Fruit fly (Drosophila melanogaster) whole organism, embryonic: ENCODE results near the gene fzy.

Experiments used
- Adf1 ChIP-seq: fragments of 200-800 bp; sonication (Bioruptor generic); IDR thresholded peaks from 2 replicates; pipeline ENCODE4 v1.3.6; 2022; ENCODE audit warnings: missing biosample characterization, missing genetic modification characterization
- Atf-2 ChIP-seq: fragments of 200-800 bp; sonication (Bioruptor generic); optimal IDR thresholded peaks from 2 replicates; lab custom pipeline; 2016; ENCODE audit warnings: missing biosample characterization, missing genetic modification characterization
- Bdp1 ChIP-seq: fragments of 200-800 bp; sonication (Bioruptor generic); optimal IDR thresholded peaks from 3 replicates; lab custom pipeline; 2016; ENCODE audit warnings: missing biosample characterization, missing genetic modification characterization
- Blimp-1 ChIP-seq: fragments of 200-800 bp; sonication (Bioruptor generic); optimal IDR thresholded peaks from 3 replicates; lab custom pipeline; 2018; ENCODE audit warnings: missing biosample characterization, missing genetic modification characterization, mild to moderate bottlenecking, moderate library complexity, missing genetic modification reagents
- CG10431 ChIP-seq: fragments of 200-800 bp; sonication (Bioruptor generic); optimal IDR thresholded peaks from 3 replicates; lab custom pipeline; 2018; ENCODE audit warnings: missing biosample characterization, mild to moderate bottlenecking, missing genetic modification characterization
- CG11093 ChIP-seq: fragments of 200-800 bp; sonication (Bioruptor generic); IDR thresholded peaks from 3 replicates; pipeline ENCODE4 v1.3.6; 2022; ENCODE audit warnings: missing biosample characterization, missing genetic modification characterization
- CG11247 ChIP-seq: fragments of 200-800 bp; sonication (Bioruptor generic); IDR thresholded peaks from 2 replicates; pipeline ENCODE4 v1.3.6; 2022; ENCODE audit warnings: missing biosample characterization, missing genetic modification characterization
- CG12236 ChIP-seq: fragments of 200-800 bp; sonication (Bioruptor generic); optimal IDR thresholded peaks from 2 replicates; lab custom pipeline; 2016; ENCODE audit warnings: missing biosample characterization, missing genetic modification characterization
- CG13775 ChIP-seq: fragments of 200-800 bp; sonication (Bioruptor generic); optimal IDR thresholded peaks from 3 replicates; lab custom pipeline; 2017; ENCODE audit warnings: missing biosample characterization, mild to moderate bottlenecking, missing genetic modification characterization
- CG14050 ChIP-seq: fragments of 200-800 bp; sonication (Bioruptor generic); IDR thresholded peaks from 3 replicates; pipeline ENCODE4 v1.3.6; 2022; ENCODE audit warnings: missing biosample characterization, missing genetic modification characterization
- CG15514 ChIP-seq: fragments of 200-800 bp; sonication (Bioruptor generic); optimal IDR thresholded peaks from 3 replicates; lab custom pipeline; 2017; ENCODE audit warnings: missing biosample characterization, missing genetic modification characterization, mild to moderate bottlenecking, moderate library complexity, missing genetic modification reagents
- CG15601 ChIP-seq: fragments of 200-800 bp; sonication (Bioruptor generic); optimal IDR thresholded peaks from 3 replicates; lab custom pipeline; 2019; ENCODE audit warnings: missing biosample characterization, mild to moderate bottlenecking, missing genetic modification characterization, moderate library complexity
- CG17912 ChIP-seq: fragments of 200-800 bp; sonication (Bioruptor generic); optimal IDR thresholded peaks from 2 replicates; lab custom pipeline; 2018; ENCODE audit warnings: missing biosample characterization, mild to moderate bottlenecking, missing genetic modification characterization
- CG18262 ChIP-seq: fragments of 200-800 bp; optimal IDR thresholded peaks from 3 replicates; lab custom pipeline; 2019; ENCODE audit warnings: missing biosample characterization, mild to moderate bottlenecking, missing genetic modification characterization, moderate library complexity
- CG18599 ChIP-seq: fragments of 200-800 bp; sonication (Bioruptor generic); optimal IDR thresholded peaks from 3 replicates; lab custom pipeline; 2017; ENCODE audit warnings: missing biosample characterization, missing genetic modification characterization, mild to moderate bottlenecking, moderate library complexity, missing genetic modification reagents
- CG18764 ChIP-seq: fragments of 200-800 bp; sonication (Bioruptor generic); optimal IDR thresholded peaks from 3 replicates; lab custom pipeline; 2016; ENCODE audit warnings: missing biosample characterization, missing genetic modification characterization
- CG2120 ChIP-seq: fragments of 200-800 bp; sonication (Bioruptor generic); optimal IDR thresholded peaks from 3 replicates; lab custom pipeline; 2016; ENCODE audit warnings: missing biosample characterization, missing genetic modification characterization
- CG30403 ChIP-seq: fragments of 200-800 bp; sonication (Bioruptor generic); optimal IDR thresholded peaks from 3 replicates; lab custom pipeline; 2016; ENCODE audit warnings: missing biosample characterization, missing genetic modification characterization
- CG4820 ChIP-seq: fragments of 200-800 bp; sonication (Bioruptor generic); optimal IDR thresholded peaks from 3 replicates; lab custom pipeline; 2016; ENCODE audit warnings: missing biosample characterization, missing genetic modification characterization
- CG8765 ChIP-seq: fragments of 200-800 bp; sonication (Bioruptor generic); IDR thresholded peaks from 2 replicates; pipeline ENCODE4 v1.3.6; 2022; ENCODE audit warnings: missing biosample characterization, missing genetic modification characterization
- Chrac-16 ChIP-seq: fragments of 200-800 bp; sonication (Bioruptor generic); optimal IDR thresholded peaks from 3 replicates; lab custom pipeline; 2016; ENCODE audit warnings: missing biosample characterization, missing genetic modification characterization
- Dek ChIP-seq: fragments of 200-800 bp; sonication (Bioruptor generic); optimal IDR thresholded peaks from 3 replicates; lab custom pipeline; 2019; ENCODE audit warnings: missing biosample characterization, mild to moderate bottlenecking, missing genetic modification characterization, moderate library complexity
- Doc3 ChIP-seq: fragments of 200-800 bp; sonication (Bioruptor generic); IDR thresholded peaks from 3 replicates; pipeline ENCODE4 v1.3.6; 2022; ENCODE audit warnings: missing biosample characterization, missing genetic modification characterization; ENCODE audit not compliant: partially characterized antibody
- GATAe ChIP-seq: fragments of 200-800 bp; sonication (Bioruptor generic); conservative IDR thresholded peaks from 2 replicates; pipeline ENCODE4 v1.3.6; 2022; ENCODE audit warnings: missing biosample characterization, missing genetic modification characterization
- Hr39 ChIP-seq: fragments of >200 bp; optimal IDR thresholded peaks from 2 replicates; lab custom pipeline; 2017
- Kr ChIP-seq: fragments of 200-800 bp; sonication (Bioruptor generic); optimal IDR thresholded peaks from 2 replicates; lab custom pipeline; 2017; ENCODE audit warnings: missing biosample characterization, mild to moderate bottlenecking, missing genetic modification characterization
- Med ChIP-seq: fragments of 200-800 bp; sonication (Bioruptor generic); peaks from one replicate; lab custom pipeline; 2016; ENCODE audit warnings: missing biosample characterization, missing genetic modification characterization, mild to moderate bottlenecking, inconsistent platforms, moderate library complexity
- NfI ChIP-seq: fragments of 200-800 bp; sonication (Bioruptor generic); optimal IDR thresholded peaks from 3 replicates; lab custom pipeline; 2018; ENCODE audit warnings: missing biosample characterization, mild to moderate bottlenecking, missing genetic modification characterization, moderate library complexity
- Oli ChIP-seq: fragments of 200-800 bp; sonication (Bioruptor generic); optimal IDR thresholded peaks from 2 replicates; lab custom pipeline; 2018; ENCODE audit warnings: missing biosample characterization, mild to moderate bottlenecking, missing genetic modification characterization, moderate library complexity
- Xbp1 ChIP-seq: fragments of 200-800 bp; sonication (Bioruptor generic); optimal IDR thresholded peaks from 3 replicates; lab custom pipeline; 2016; ENCODE audit warnings: missing biosample characterization, mild to moderate bottlenecking, missing genetic modification characterization
- bcd ChIP-seq: fragments of 200-800 bp; sonication (Bioruptor generic); optimal IDR thresholded peaks from 2 replicates; lab custom pipeline; 2017; ENCODE audit warnings: missing biosample characterization, mild to moderate bottlenecking, missing genetic modification characterization
- bsh ChIP-seq, 2 experiments: fragments of 200-800 bp; sonication (Bioruptor generic); optimal IDR thresholded peaks; 2 replicates each; lab custom pipeline; 2017 to 2018; ENCODE audit warnings: mild to moderate bottlenecking in 2 of 2, missing biosample characterization in 2 of 2, missing genetic modification characterization in 2 of 2, moderate library complexity in 1 of 2
- dpn ChIP-seq, 2 experiments: fragments of 200-800 bp; sonication (Bioruptor generic); optimal IDR thresholded peaks; 3 replicates each; lab custom pipeline; 2016; ENCODE audit warnings: missing biosample characterization in 2 of 2, missing genetic modification characterization in 2 of 2
- ems ChIP-seq: fragments of 200-800 bp; sonication (Bioruptor generic); optimal IDR thresholded peaks from 3 replicates; lab custom pipeline; 2016; ENCODE audit warnings: missing biosample characterization, missing genetic modification characterization
- exex ChIP-seq: fragments of 200-800 bp; sonication (Bioruptor generic); optimal IDR thresholded peaks from 4 replicates; lab custom pipeline; 2018; ENCODE audit warnings: missing biosample characterization, mild to moderate bottlenecking, missing genetic modification characterization, moderate library complexity
- gro ChIP-seq: fragments of 200-800 bp; sonication (Bioruptor generic); optimal IDR thresholded peaks from 2 replicates; lab custom pipeline; 2016; ENCODE audit warnings: missing biosample characterization, missing genetic modification characterization
- h ChIP-seq: fragments of >200 bp; optimal IDR thresholded peaks from 2 replicates; lab custom pipeline; 2017
- inv ChIP-seq: fragments of 200-800 bp; sonication (Bioruptor generic); IDR thresholded peaks from 2 replicates; pipeline ENCODE4 v1.3.6; 2022; ENCODE audit warnings: missing biosample characterization, missing genetic modification characterization; ENCODE audit not compliant: partially characterized antibody
- jigr1 ChIP-seq: fragments of 200-800 bp; sonication (Bioruptor generic); IDR thresholded peaks from 3 replicates; pipeline ENCODE4 v1.3.6; 2022; ENCODE audit warnings: missing biosample characterization, missing genetic modification characterization
- jumu ChIP-seq: fragments of 200-800 bp; sonication (Bioruptor generic); optimal IDR thresholded peaks from 3 replicates; lab custom pipeline; 2016; ENCODE audit warnings: missing biosample characterization, missing genetic modification characterization
- kay ChIP-seq: fragments of 200-800 bp; sonication (Bioruptor generic); optimal IDR thresholded peaks from 2 replicates; lab custom pipeline; 2016; ENCODE audit warnings: missing biosample characterization, missing genetic modification characterization
- klu ChIP-seq: fragments of 200-800 bp; sonication (Bioruptor generic); IDR thresholded peaks from 2 replicates; pipeline ENCODE4 v1.3.6; 2022; ENCODE audit warnings: missing biosample characterization, missing genetic modification characterization
- lilli ChIP-seq: fragments of 200-800 bp; sonication (Bioruptor generic); optimal IDR thresholded peaks from 3 replicates; lab custom pipeline; 2016; ENCODE audit warnings: missing biosample characterization, missing genetic modification characterization
- lmd ChIP-seq: fragments of 200-800 bp; sonication (Bioruptor generic); IDR thresholded peaks from 2 replicates; pipeline ENCODE4 v1.3.6; 2022; ENCODE audit warnings: missing biosample characterization, missing genetic modification characterization
- lola ChIP-seq, 3 experiments: fragments of >200 bp in 2 of 3; fragments of 200-800 bp in 1 of 3; sonication (Bioruptor generic) in 1 of 3; optimal IDR thresholded peaks; 2 replicates each; lab custom pipeline; 2017 to 2019; ENCODE audit warnings: missing biosample characterization in 3 of 3, missing genetic modification characterization in 3 of 3, mild to moderate bottlenecking in 1 of 3, moderate library complexity in 1 of 3
- pfk ChIP-seq: fragments of 200-800 bp; sonication (Bioruptor generic); optimal IDR thresholded peaks from 2 replicates; lab custom pipeline; 2018; ENCODE audit warnings: missing biosample characterization, mild to moderate bottlenecking, missing genetic modification characterization, moderate library complexity
- pum ChIP-seq: fragments of 200-800 bp; sonication (Bioruptor generic); optimal IDR thresholded peaks from 2 replicates; lab custom pipeline; 2016; ENCODE audit warnings: missing biosample characterization, missing genetic modification characterization
- tap ChIP-seq: fragments of 200-800 bp; optimal IDR thresholded peaks from 3 replicates; lab custom pipeline; 2019; ENCODE audit warnings: missing biosample characterization, mild to moderate bottlenecking, missing genetic modification characterization, moderate library complexity
- wdn ChIP-seq: fragments of 200-800 bp; sonication (Bioruptor generic); IDR thresholded peaks from 2 replicates; pipeline ENCODE4 v1.3.6; 2022; ENCODE audit warnings: missing biosample characterization, missing genetic modification characterization
- zf30C ChIP-seq: fragments of 200-800 bp; sonication (Bioruptor generic); optimal IDR thresholded peaks from 3 replicates; lab custom pipeline; 2018; ENCODE audit warnings: missing biosample characterization, mild to moderate bottlenecking, missing genetic modification characterization

Gene fzy

DNA sequence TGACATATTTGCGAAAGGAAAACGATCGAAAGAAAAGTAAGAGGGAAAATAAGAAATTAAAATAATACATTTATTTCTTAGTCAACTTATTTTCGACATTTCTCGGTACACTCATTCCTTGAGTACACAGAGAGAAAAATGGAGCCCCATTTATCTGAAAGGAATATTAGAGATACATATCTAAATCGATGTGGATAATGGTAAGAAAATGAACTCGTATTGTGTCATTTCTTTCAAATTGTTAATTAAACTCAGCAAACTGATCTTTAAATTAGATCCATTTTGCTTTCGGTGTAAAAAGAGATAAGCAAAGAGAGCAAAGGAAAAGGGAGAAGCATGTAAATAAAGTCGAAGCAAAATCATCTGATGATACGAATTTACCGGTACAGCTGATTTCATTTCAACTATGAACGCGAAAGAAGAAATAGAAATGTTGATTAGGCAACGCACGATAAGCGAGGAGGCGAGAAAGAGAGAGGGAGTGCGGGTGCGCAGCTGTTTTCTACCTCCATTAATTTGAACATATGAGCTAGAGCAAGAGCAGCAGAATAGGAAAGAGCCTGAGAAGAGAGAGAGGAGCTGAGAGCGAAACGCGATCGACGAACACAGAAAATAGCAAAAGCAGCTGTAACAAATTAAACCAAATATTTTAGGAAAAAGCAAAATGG lies 24.9 kb upstream of the fzy start (continued):
- peak; percentile 2 to 92 for TF ChIP-seq bsh (GFP tag; optimal IDR thresholded peaks at IDR 0.05; lab: Kevin White, UChicago)
- TF ChIP-seq jigr1 (GFP tag; lab: Robert Waterston, UW), result no peak
- peak; percentile 82 for TF ChIP-seq CG30403 (GFP tag; lab: Kevin White, UChicago)
- TF ChIP-seq Hr39, result no peak
- TF ChIP-seq jumu (GFP tag; lab: Kevin White, UChicago), result peak; percentile 72
- TF ChIP-seq CG2120 (GFP tag; lab: Kevin White, UChicago), result peak; percentile 88
- peak; percentile 81 for TF ChIP-seq Atf-2
- TF ChIP-seq CG11093 (GFP tag; lab: Robert Waterston, UW), result peak; percentile 80
- peak; percentile 83 for TF ChIP-seq CG18764 (GFP tag; lab: Kevin White, UChicago)
- TF ChIP-seq Blimp-1 (GFP tag; lab: Kevin White, UChicago), result peak; percentile 88
- peak; percentile 84 for TF ChIP-seq CG12236 (GFP tag; lab: Kevin White, UChicago)
- TF ChIP-seq CG10431 (GFP tag; lab: Kevin White, UChicago), result peak; percentile 65
- peak; percentile 76 for TF ChIP-seq Bdp1 (GFP tag; lab: Kevin White, UChicago)
- peak in 1 of 3 experiments; percentile 80 for TF ChIP-seq lola (GFP tag; optimal IDR thresholded peaks at IDR 0.05; lab: Kevin White, UChicago)
- no peak for TF ChIP-seq wdn (GFP tag; lab: Robert Waterston, UW)
- TF ChIP-seq tap, result peak; percentile 91
- TF ChIP-seq lmd (GFP tag; lab: Robert Waterston, UW), result no peak
- TF ChIP-seq ems (GFP tag; lab: Kevin White, UChicago), result peak; percentile 84
- TF ChIP-seq Med, result peak; percentile 98
- TF ChIP-seq CG17912 (GFP tag; lab: Kevin White, UChicago), result peak; percentile 35
- peak; percentile 80 to 86 for TF ChIP-seq dpn (GFP tag; optimal IDR thresholded peaks at IDR 0.05; lab: Kevin White, UChicago)
- TF ChIP-seq CG14050 (GFP tag; lab: Robert Waterston, UW), result no peak
- TF ChIP-seq CG18599, result peak; percentile 83
- no peak for TF ChIP-seq CG11247 (GFP tag; lab: Robert Waterston, UW)
- TF ChIP-seq lilli, result peak; percentile 86
- TF ChIP-seq CG15514 (GFP tag; lab: Kevin White, UChicago), result peak; percentile 70
- no peak for TF ChIP-seq GATAe
- no peak for TF ChIP-seq Adf1 (GFP tag; lab: Robert Waterston, UW)
- peak; percentile 85 for TF ChIP-seq CG4820 (GFP tag; lab: Kevin White, UChicago)
- TF ChIP-seq h (lab: Kevin White, UChicago), result no peak
- TF ChIP-seq CG18262 (tag; lab: Kevin White, UChicago), result peak; percentile 86
- peak; percentile 89 for TF ChIP-seq Dek
- peak; percentile 75 for TF ChIP-seq CG15601 (tag; lab: Kevin White, UChicago)
- peak; percentile 39 for TF ChIP-seq exex (tag; lab: Kevin White, UChicago)
- peak; percentile 83 for TF ChIP-seq kay (GFP tag; lab: Kevin White, UChicago)
- TF ChIP-seq zf30C (GFP tag; lab: Kevin White, UChicago), result peak; percentile 84
- peak; percentile 86 for TF ChIP-seq gro
- TF ChIP-seq bcd, result peak; percentile 87
- no peak for TF ChIP-seq inv (GFP tag; lab: Robert Waterston, UW)
- TF ChIP-seq Chrac-16, result peak; percentile 84
- TF ChIP-seq NfI (GFP tag; lab: Kevin White, UChicago), result peak; percentile 88
- TF ChIP-seq Kr (GFP tag; lab: Kevin White, UChicago), result peak; percentile 15
- TF ChIP-seq pfk (GFP tag; lab: Kevin White, UChicago), result peak; percentile 84
- no peak for TF ChIP-seq klu (GFP tag; lab: Robert Waterston, UW)
- peak; percentile 79 for TF ChIP-seq pum (GFP tag; lab: Kevin White, UChicago)
- no peak for TF ChIP-seq Doc3 (GFP tag; lab: Robert Waterston, UW)
- TF ChIP-seq Oli, result peak; percentile 91
- peak; percentile 93 for TF ChIP-seq Xbp1 (GFP tag; lab: Kevin White, UChicago)
- TF ChIP-seq CG8765 (GFP tag; lab: Robert Waterston, UW), result no peak
- TF ChIP-seq CG13775 (GFP tag; lab: Kevin White, UChicago), result peak; percentile 78
